Fruit fly (Drosophila melanogaster) whole organism, embryonic: ENCODE data around the gene CG4658.

ENCODE experiments used
- BEAF-32 ChIP-seq: fragments of 200-800 bp; sonication (Bioruptor generic); optimal IDR thresholded peaks from 3 replicates; lab custom pipeline; 2017; ENCODE audit warnings: missing biosample characterization, missing genetic modification characterization, mild to moderate bottlenecking, moderate library complexity, missing genetic modification reagents
- CG11093 ChIP-seq: fragments of 200-800 bp; sonication (Bioruptor generic); IDR thresholded peaks from 3 replicates; pipeline ENCODE4 v1.3.6; 2022; ENCODE audit warnings: missing biosample characterization, missing genetic modification characterization
- CG11695 ChIP-seq: fragments of 200-800 bp; sonication (Bioruptor generic); IDR thresholded peaks from 3 replicates; pipeline ENCODE4 v1.3.6; 2022; ENCODE audit warnings: missing biosample characterization, missing genetic modification characterization
- CG12071 ChIP-seq: fragments of 200-800 bp; sonication (Bioruptor generic); optimal IDR thresholded peaks from 3 replicates; lab custom pipeline; 2018; ENCODE audit warnings: missing biosample characterization, mild to moderate bottlenecking, missing genetic modification characterization
- CG13894 ChIP-seq: fragments of 200-800 bp; sonication (Bioruptor generic); optimal IDR thresholded peaks from 3 replicates; lab custom pipeline; 2018; ENCODE audit warnings: missing biosample characterization, mild to moderate bottlenecking, missing genetic modification characterization, moderate library complexity
- CG16863 ChIP-seq: fragments of 200-800 bp; sonication (Bioruptor generic); optimal IDR thresholded peaks from 3 replicates; lab custom pipeline; 2016; ENCODE audit warnings: missing biosample characterization, missing genetic modification characterization
- CG1832 ChIP-seq: fragments of 200-800 bp; sonication (Bioruptor generic); optimal IDR thresholded peaks from 2 replicates; lab custom pipeline; 2017; ENCODE audit warnings: missing biosample characterization, mild to moderate bottlenecking, missing genetic modification characterization, inconsistent platforms
- CG2712 ChIP-seq: fragments of 200-800 bp; optimal IDR thresholded peaks from 3 replicates; lab custom pipeline; 2019; ENCODE audit warnings: missing biosample characterization, mild to moderate bottlenecking, missing genetic modification characterization, moderate library complexity
- CG2875 ChIP-seq: fragments of 200-800 bp; sonication (Bioruptor generic); optimal IDR thresholded peaks from 2 replicates; lab custom pipeline; 2017; ENCODE audit warnings: missing biosample characterization, mild to moderate bottlenecking, missing genetic modification characterization, missing genetic modification reagents
- CG34224 ChIP-seq: fragments of 200-800 bp; sonication (Bioruptor generic); IDR thresholded peaks from 3 replicates; pipeline ENCODE4 v1.3.6; 2022; ENCODE audit warnings: missing biosample characterization, missing genetic modification characterization; ENCODE audit not compliant: partially characterized antibody
- CG6813 ChIP-seq: fragments of 200-800 bp; sonication (Bioruptor generic); optimal IDR thresholded peaks from 2 replicates; lab custom pipeline; 2017; ENCODE audit warnings: missing biosample characterization, missing genetic modification characterization, mild to moderate bottlenecking, moderate library complexity, missing genetic modification reagents
- CG7928 ChIP-seq: fragments of 200-800 bp; sonication (Bioruptor generic); optimal IDR thresholded peaks from 2 replicates; lab custom pipeline; 2017; ENCODE audit warnings: missing biosample characterization, mild to moderate bottlenecking, missing genetic modification characterization
- CG8478 ChIP-seq: fragments of >200 bp; optimal IDR thresholded peaks from 2 replicates; lab custom pipeline; 2018
- D ChIP-seq, 2 experiments: fragments of 200-800 bp in 1 of 2; fragments of >200 bp in 1 of 2; sonication (Bioruptor generic) in 1 of 2; optimal IDR thresholded peaks; 2 replicates in 1 of 2; 3 replicates in 1 of 2; lab custom pipeline; 2017; ENCODE audit warnings: mild to moderate bottlenecking in 1 of 2, missing biosample characterization in 1 of 2, missing genetic modification characterization in 1 of 2, missing genetic modification reagents in 1 of 2
- Dad ChIP-seq: fragments of 200-800 bp; sonication (Bioruptor generic); optimal IDR thresholded peaks from 3 replicates; lab custom pipeline; 2016; ENCODE audit warnings: missing biosample characterization, missing genetic modification characterization
- Dek ChIP-seq: fragments of 200-800 bp; sonication (Bioruptor generic); optimal IDR thresholded peaks from 3 replicates; lab custom pipeline; 2019; ENCODE audit warnings: missing biosample characterization, mild to moderate bottlenecking, missing genetic modification characterization, moderate library complexity
- Dfd ChIP-seq, 2 experiments: fragments of >200 bp; optimal IDR thresholded peaks; 2 replicates each; lab custom pipeline; 2017; ENCODE audit warnings: missing biosample characterization in 2 of 2, missing genetic modification characterization in 2 of 2
- Doc2 ChIP-seq: fragments of 200-800 bp; sonication (Bioruptor generic); IDR thresholded peaks from 2 replicates; pipeline ENCODE4 v1.3.6; 2022; ENCODE audit warnings: missing biosample characterization, missing genetic modification characterization
- Doc3 ChIP-seq: fragments of 200-800 bp; sonication (Bioruptor generic); IDR thresholded peaks from 3 replicates; pipeline ENCODE4 v1.3.6; 2022; ENCODE audit warnings: missing biosample characterization, missing genetic modification characterization; ENCODE audit not compliant: partially characterized antibody
- E2f1 ChIP-seq: fragments of 200-800 bp; sonication (Bioruptor generic); IDR thresholded peaks from 2 replicates; pipeline ENCODE4 v1.3.6; 2022; ENCODE audit warnings: missing biosample characterization, missing genetic modification characterization
- Elba2 ChIP-seq: fragments of 200-800 bp; sonication (Bioruptor generic); optimal IDR thresholded peaks from 3 replicates; lab custom pipeline; 2016; ENCODE audit warnings: missing biosample characterization, missing genetic modification characterization
- HLH3B ChIP-seq: fragments of 200-800 bp; sonication (Bioruptor generic); IDR thresholded peaks from 2 replicates; pipeline ENCODE4 v1.3.6; 2022; ENCODE audit warnings: missing biosample characterization, missing genetic modification characterization
- HLH4C ChIP-seq: fragments of 200-800 bp; sonication (Bioruptor generic); IDR thresholded peaks from 3 replicates; pipeline ENCODE4 v1.3.6; 2022; ENCODE audit warnings: missing biosample characterization, missing genetic modification characterization; ENCODE audit not compliant: partially characterized antibody
- Hand ChIP-seq: fragments of 200-800 bp; sonication (Bioruptor generic); optimal IDR thresholded peaks from 2 replicates; lab custom pipeline; 2017; ENCODE audit warnings: mild to moderate bottlenecking, missing biosample characterization, missing genetic modification reagents, missing genetic modification characterization
- Hey ChIP-seq: fragments of 200-800 bp; sonication (Bioruptor generic); optimal IDR thresholded peaks from 3 replicates; lab custom pipeline; 2018; ENCODE audit warnings: missing biosample characterization, mild to moderate bottlenecking, missing genetic modification characterization
- Hr39 ChIP-seq: fragments of >200 bp; optimal IDR thresholded peaks from 2 replicates; lab custom pipeline; 2017
- Jarid2 ChIP-seq: fragments of 200-800 bp; sonication (Bioruptor generic); optimal IDR thresholded peaks from 3 replicates; lab custom pipeline; 2017; ENCODE audit warnings: mild to moderate bottlenecking, missing biosample characterization, missing genetic modification reagents, missing genetic modification characterization
- Kr ChIP-seq: fragments of 200-800 bp; sonication (Bioruptor generic); optimal IDR thresholded peaks from 2 replicates; lab custom pipeline; 2017; ENCODE audit warnings: missing biosample characterization, mild to moderate bottlenecking, missing genetic modification characterization
- Meics ChIP-seq: fragments of 200-800 bp; sonication (Bioruptor generic); optimal IDR thresholded peaks from 2 replicates; lab custom pipeline; 2017; ENCODE audit warnings: missing biosample characterization, mild to moderate bottlenecking, missing genetic modification characterization
- NC2β ChIP-seq: fragments of 200-800 bp; sonication (Bioruptor generic); optimal IDR thresholded peaks from 2 replicates; lab custom pipeline; 2016; ENCODE audit warnings: missing biosample characterization, missing genetic modification characterization
- NFAT ChIP-seq: fragments of 200-800 bp; sonication (Bioruptor generic); IDR thresholded peaks from 2 replicates; pipeline ENCODE4 v1.3.6; 2022; ENCODE audit warnings: missing biosample characterization, missing genetic modification characterization
- PHDP ChIP-seq: fragments of 200-800 bp; sonication (Bioruptor generic); optimal IDR thresholded peaks from 3 replicates; lab custom pipeline; 2018; ENCODE audit warnings: missing biosample characterization, mild to moderate bottlenecking, missing genetic modification characterization, moderate library complexity
- Poxn ChIP-seq: fragments of 200-800 bp; sonication (Bioruptor generic); IDR thresholded peaks from 2 replicates; pipeline ENCODE4 v1.3.6; 2022; ENCODE audit warnings: missing biosample characterization, missing genetic modification characterization
- Sin3A ChIP-seq: fragments of >200 bp; optimal IDR thresholded peaks from 2 replicates; lab custom pipeline; 2018
- Sry-δ ChIP-seq: fragments of 200-800 bp; sonication (Bioruptor generic); optimal IDR thresholded peaks from 2 replicates; lab custom pipeline; 2016; ENCODE audit warnings: missing biosample characterization, missing genetic modification characterization
- Tbp ChIP-seq: fragments of >200 bp; optimal IDR thresholded peaks from 2 replicates; lab custom pipeline; 2018; ENCODE audit warnings: missing biosample characterization, missing genetic modification characterization
- croc ChIP-seq: fragments of 200-800 bp; sonication (Bioruptor generic); conservative IDR thresholded peaks from 3 replicates; pipeline ENCODE4 v1.3.6; 2022; ENCODE audit warnings: missing biosample characterization, missing genetic modification characterization
- crol ChIP-seq: fragments of 200-800 bp; sonication (Bioruptor generic); IDR thresholded peaks from 2 replicates; pipeline ENCODE4 v1.3.6; 2022; ENCODE audit warnings: missing biosample characterization, missing genetic modification characterization
- gt ChIP-seq: fragments of 200-800 bp; sonication (Bioruptor generic); IDR thresholded peaks from 2 replicates; pipeline ENCODE4 v1.3.6; 2022; ENCODE audit warnings: missing biosample characterization, missing genetic modification characterization
- ind ChIP-seq: fragments of 200-800 bp; sonication (Bioruptor generic); optimal IDR thresholded peaks from 3 replicates; lab custom pipeline; 2016; ENCODE audit warnings: missing biosample characterization, missing genetic modification characterization
- lab ChIP-seq: fragments of 200-800 bp; sonication (Bioruptor generic); optimal IDR thresholded peaks from 3 replicates; lab custom pipeline; 2017; ENCODE audit warnings: missing biosample characterization, missing genetic modification characterization, mild to moderate bottlenecking, moderate library complexity, missing genetic modification reagents
- prd ChIP-seq, 3 experiments: fragments of >200 bp in 2 of 3; fragments of 200-800 bp in 1 of 3; sonication (Bioruptor generic) in 1 of 3; optimal IDR thresholded peaks in 2 of 3; IDR thresholded peaks in 1 of 3; 2 replicates in 2 of 3; 3 replicates in 1 of 3; pipeline versions ENCODE4 v1.3.6 to Lab custom; 2017 to 2022; ENCODE audit warnings: missing biosample characterization in 1 of 3, missing genetic modification characterization in 1 of 3
- psq ChIP-seq: fragments of 200-800 bp; sonication (Bioruptor generic); optimal IDR thresholded peaks from 2 replicates; lab custom pipeline; 2017; ENCODE audit warnings: missing biosample characterization, missing genetic modification characterization
- sc ChIP-seq, 3 experiments: fragments of >200 bp in 2 of 3; fragments of 200-800 bp in 1 of 3; sonication (Bioruptor generic) in 1 of 3; optimal IDR thresholded peaks; 2 replicates in 2 of 3; 3 replicates in 1 of 3; lab custom pipeline; 2017; ENCODE audit warnings: mild to moderate bottlenecking in 1 of 3, missing biosample characterization in 1 of 3, missing genetic modification characterization in 1 of 3, missing genetic modification reagents in 1 of 3
- sr ChIP-seq: fragments of 200-800 bp; sonication (Bioruptor generic); IDR thresholded peaks from 3 replicates; pipeline ENCODE4 v1.3.6; 2022; ENCODE audit warnings: missing biosample characterization, missing genetic modification characterization
- stwl ChIP-seq: fragments of 200-800 bp; sonication (Bioruptor generic); optimal IDR thresholded peaks from 3 replicates; lab custom pipeline; 2018; ENCODE audit warnings: missing biosample characterization, mild to moderate bottlenecking, missing genetic modification characterization, moderate library complexity
- tgo ChIP-seq: fragments of 200-800 bp; sonication (Bioruptor generic); IDR thresholded peaks from 3 replicates; pipeline ENCODE4 v1.3.6; 2022; ENCODE audit warnings: missing biosample characterization, missing genetic modification characterization
- tna ChIP-seq: fragments of 200-800 bp; sonication (Bioruptor generic); IDR thresholded peaks from 2 replicates; pipeline ENCODE4 v1.3.6; 2022; ENCODE audit warnings: missing biosample characterization, missing genetic modification characterization; ENCODE audit not compliant: partially characterized antibody
- zfh1 ChIP-seq: fragments of 200-800 bp; sonication (Bioruptor generic); IDR thresholded peaks from 3 replicates; pipeline ENCODE4 v1.3.6; 2022; ENCODE audit warnings: missing biosample characterization, missing genetic modification characterization

Gene CG4658

DNA sequence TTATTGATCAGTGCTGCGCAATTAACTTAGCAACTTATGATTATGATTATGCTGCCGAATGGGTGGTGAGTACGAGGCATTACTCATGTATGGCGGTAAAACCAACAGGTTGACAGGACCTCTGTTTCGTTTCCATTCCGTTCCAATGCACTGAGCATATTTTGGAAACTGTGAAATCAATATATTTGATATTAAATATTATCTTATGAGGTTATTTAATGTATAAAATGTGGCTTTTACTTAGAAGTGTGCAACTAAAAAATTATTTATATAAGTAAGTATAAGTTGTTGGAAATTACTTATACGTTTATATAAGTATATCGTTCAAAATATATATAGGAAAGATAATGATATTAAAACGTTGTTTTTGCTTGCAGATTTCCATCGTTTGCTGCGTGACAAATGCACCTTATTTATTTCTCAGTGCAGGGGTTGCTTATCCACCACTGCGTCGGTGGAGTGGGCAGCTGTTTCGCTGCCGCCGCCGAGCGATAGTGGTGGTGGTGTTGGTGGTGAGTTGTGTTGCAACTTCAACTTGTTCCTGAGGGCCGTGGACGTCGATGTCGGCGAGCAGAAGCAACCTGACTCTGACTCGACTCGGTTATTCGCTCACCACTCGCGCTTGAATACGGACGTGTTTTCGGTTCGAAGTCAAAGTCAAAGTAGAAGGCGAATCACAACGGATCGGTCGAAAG is 27.3 kb downstream of the CG4658 start, which contains the start of gene bib (continued):
- no peak for TF ChIP-seq NFAT (GFP tag; lab: Robert Waterston, UW)
- no peak for TF ChIP-seq sc (optimal IDR thresholded peaks at IDR 0.05; lab: Kevin White, UChicago)
- peak; percentile 86 for TF ChIP-seq sc (GFP tag; optimal IDR thresholded peaks at IDR 0.05; lab: Kevin White, UChicago)
- peak; percentile 71 for TF ChIP-seq CG11093 (GFP tag; lab: Robert Waterston, UW)
- TF ChIP-seq Doc3 (GFP tag; lab: Robert Waterston, UW) = no peak
- TF ChIP-seq CG11695 (GFP tag; lab: Robert Waterston, UW) = peak; percentile 69
- TF ChIP-seq gt (GFP tag; lab: Robert Waterston, UW) = 0 out of 2 replicates have a peak, but pooled peaks have one; percentile 43
- TF ChIP-seq Dfd (GFP tag; optimal IDR thresholded peaks at IDR 0.05; lab: Kevin White, UChicago) = peak in 1 of 2 experiments; percentile 2
- TF ChIP-seq zfh1 (GFP tag; lab: Robert Waterston, UW) = peak; percentile 69; the same call in 2 of the 3 replicates
- peak; percentile 34 for TF ChIP-seq Dad (GFP tag; lab: Kevin White, UChicago)
- peak; percentile 73 for TF ChIP-seq ind (GFP tag; lab: Kevin White, UChicago)
- TF ChIP-seq sr (GFP tag; lab: Robert Waterston, UW) = peak; percentile 38; the same call in 1 of the 3 replicates
- peak; percentile 82 for TF ChIP-seq Meics (GFP tag; lab: Kevin White, UChicago)
- TF ChIP-seq CG2712 (tag; lab: Kevin White, UChicago) = peak; percentile 95
- no peak for TF ChIP-seq Hr39 (lab: Kevin White, UChicago)
- TF ChIP-seq Jarid2 = peak; percentile 84
- TF ChIP-seq CG2875 (GFP tag; lab: Kevin White, UChicago) = peak; percentile 88
- no peak for TF ChIP-seq Elba2
- TF ChIP-seq crol (GFP tag; lab: Robert Waterston, UW) = no peak
- no peak for TF ChIP-seq Doc2 (GFP tag; lab: Robert Waterston, UW)
- no peak for TF ChIP-seq Hey (tag; lab: Kevin White, UChicago)
- TF ChIP-seq Tbp (GFP tag; lab: Kevin White, UChicago) = no peak
- TF ChIP-seq CG6813 (GFP tag; lab: Kevin White, UChicago) = peak; percentile 87
- peak; percentile 46 for TF ChIP-seq stwl (tag; lab: Kevin White, UChicago)
- peak; percentile 81 for TF ChIP-seq PHDP
- TF ChIP-seq HLH3B (GFP tag; lab: Robert Waterston, UW) = peak; percentile 58
- TF ChIP-seq BEAF-32 (GFP tag; lab: Kevin White, UChicago) = no peak
- TF ChIP-seq CG8478 = no peak
- no peak for TF ChIP-seq CG1832 (GFP tag; lab: Kevin White, UChicago)
- TF ChIP-seq tna = no peak
- TF ChIP-seq CG7928 (GFP tag; lab: Kevin White, UChicago) = peak; percentile 26
- TF ChIP-seq prd (optimal IDR thresholded peaks at IDR 0.05; lab: Kevin White, UChicago) = no peak
- peak; percentile 81 for TF ChIP-seq prd (GFP tag; IDR thresholded peaks at IDR 0.05; lab: Robert Waterston, UW)
- peak; percentile 66 for TF ChIP-seq E2f1 (GFP tag; lab: Robert Waterston, UW)
- TF ChIP-seq HLH4C = no peak
- peak; percentile 88 for TF ChIP-seq lab (GFP tag; lab: Kevin White, UChicago)
- TF ChIP-seq Kr (GFP tag; lab: Kevin White, UChicago) = no peak
- no peak for TF ChIP-seq D (optimal IDR thresholded peaks at IDR 0.05; lab: Kevin White, UChicago)
- peak; percentile 89 for TF ChIP-seq D (GFP tag; optimal IDR thresholded peaks at IDR 0.05; lab: Kevin White, UChicago)
- peak; percentile 53 for TF ChIP-seq NC2β (GFP tag; lab: Kevin White, UChicago)
- no peak for TF ChIP-seq CG12071
- no peak for TF ChIP-seq Sin3A (lab: Kevin White, UChicago)
- TF ChIP-seq Poxn = no peak
- no peak for TF ChIP-seq CG34224 (GFP tag; lab: Robert Waterston, UW)
- peak; percentile 18 for TF ChIP-seq CG13894 (tag; lab: Kevin White, UChicago)
- peak; percentile 55 for TF ChIP-seq psq (GFP tag; lab: Kevin White, UChicago)
- TF ChIP-seq CG16863 (GFP tag; lab: Kevin White, UChicago) = no peak
- TF ChIP-seq Sry-δ (GFP tag; lab: Kevin White, UChicago) = no peak
- TF ChIP-seq tgo (GFP tag; lab: Robert Waterston, UW) = peak; percentile 58
- peak; percentile 66 for TF ChIP-seq croc
- TF ChIP-seq Hand = peak; percentile 73
- peak; percentile 59 for TF ChIP-seq Dek (tag; lab: Kevin White, UChicago)
